Worm (Caenorhabditis elegans) whole organism, mixed stage, embryonic: ENCODE measurements around the gene cosa-1.

ENCODE experiments used
- ceh-39 ChIP-seq: fragments of 150-350 bp; optimal IDR thresholded peaks from 2 replicates; lab custom pipeline; 2014; ENCODE audit warnings: missing biosample characterization, missing genetic modification characterization
- ceh-43 ChIP-seq: fragments of 200-800 bp; sonication (Bioruptor generic); optimal IDR thresholded peaks from 2 replicates; lab custom pipeline; 2018; ENCODE audit warnings: mild to moderate bottlenecking, missing genetic modification characterization, moderate library complexity, missing compliant biosample characterization
- ceh-83 ChIP-seq: fragments of 200-800 bp; sonication (Bioruptor generic); optimal IDR thresholded peaks from 2 replicates; lab custom pipeline; 2018; ENCODE audit warnings: mild to moderate bottlenecking, missing genetic modification characterization, missing compliant biosample characterization
- ces-1 ChIP-seq: fragments of 150-350 bp; optimal IDR thresholded peaks from 2 replicates; lab custom pipeline; 2014; ENCODE audit warnings: missing biosample characterization, missing genetic modification reagents, missing genetic modification characterization
- cnd-1 ChIP-seq: fragments of 200-800 bp; sonication (Bioruptor generic); optimal IDR thresholded peaks from 2 replicates; lab custom pipeline; 2018; ENCODE audit warnings: mild to moderate bottlenecking, missing genetic modification characterization, missing compliant biosample characterization
- elt-3 ChIP-seq: fragments of 150-350 bp; optimal IDR thresholded peaks from 2 replicates; lab custom pipeline; 2014; ENCODE audit warnings: missing biosample characterization, missing genetic modification characterization
- flh-1 ChIP-seq: fragments of 200-800 bp; sonication (Bioruptor generic); optimal IDR thresholded peaks from 2 replicates; lab custom pipeline; 2018; ENCODE audit warnings: mild to moderate bottlenecking, missing genetic modification characterization, moderate library complexity, missing compliant biosample characterization
- ham-2 ChIP-seq: fragments of 200-800 bp; sonication (Bioruptor generic); optimal IDR thresholded peaks from 2 replicates; lab custom pipeline; 2018; ENCODE audit warnings: mild to moderate bottlenecking, missing genetic modification characterization, missing compliant biosample characterization
- lin-13 ChIP-seq: fragments of 150-350 bp; optimal IDR thresholded peaks from 2 replicates; lab custom pipeline; 2014; ENCODE audit warnings: missing biosample characterization, missing genetic modification characterization
- lsy-2 ChIP-seq: fragments of 150-350 bp; optimal IDR thresholded peaks from 2 replicates; lab custom pipeline; 2014; ENCODE audit warnings: missing biosample characterization, missing genetic modification characterization
- mep-1 ChIP-seq: fragments of 150-350 bp; optimal IDR thresholded peaks from 2 replicates; lab custom pipeline; 2017; ENCODE audit warnings: missing biosample characterization, missing genetic modification reagents, missing genetic modification characterization, inconsistent platforms
- mls-2 ChIP-seq: sonication (generic microtip); optimal IDR thresholded peaks from 2 replicates; lab custom pipeline; 2016; ENCODE audit warnings: mild to moderate bottlenecking, missing genetic modification characterization, moderate library complexity, missing compliant biosample characterization
- nhr-12 ChIP-seq: fragments of 150-350 bp; optimal IDR thresholded peaks from 2 replicates; lab custom pipeline; 2014; ENCODE audit warnings: missing biosample characterization, missing genetic modification characterization
- nhr-2 ChIP-seq: fragments of 150-350 bp; optimal IDR thresholded peaks from 2 replicates; lab custom pipeline; 2014; ENCODE audit warnings: missing biosample characterization, missing genetic modification characterization
- nhr-237 ChIP-seq: fragments of 150-350 bp; optimal IDR thresholded peaks from 2 replicates; lab custom pipeline; 2014; ENCODE audit warnings: missing biosample characterization, missing genetic modification characterization
- nhr-76 ChIP-seq: sonication (generic microtip); optimal IDR thresholded peaks from 2 replicates; lab custom pipeline; 2017; ENCODE audit warnings: missing biosample characterization, missing genetic modification characterization
- pha-4 ChIP-seq: fragments of 150-350 bp; optimal IDR thresholded peaks from 2 replicates; lab custom pipeline; 2018; ENCODE audit warnings: missing biosample characterization, missing genetic modification reagents, missing genetic modification characterization
- sem-2 ChIP-seq: fragments of 200-800 bp; sonication (Bioruptor generic); optimal IDR thresholded peaks from 2 replicates; lab custom pipeline; 2018; ENCODE audit warnings: mild to moderate bottlenecking, missing genetic modification characterization, missing compliant biosample characterization
- sptf-1 ChIP-seq: sonication (generic microtip); optimal IDR thresholded peaks from 2 replicates; lab custom pipeline; 2017; ENCODE audit warnings: mild to moderate bottlenecking, missing genetic modification characterization, moderate library complexity, missing compliant biosample characterization
- unc-120 ChIP-seq: sonication (generic microtip); optimal IDR thresholded peaks from 2 replicates; lab custom pipeline; 2017; ENCODE audit warnings: missing genetic modification characterization, missing compliant biosample characterization; ENCODE audit not compliant: poor library complexity, severe bottlenecking
- unc-39 ChIP-seq: fragments of 150-350 bp; optimal IDR thresholded peaks from 2 replicates; lab custom pipeline; 2014; ENCODE audit warnings: missing biosample characterization, missing genetic modification characterization
- zip-8 ChIP-seq: fragments of 150-350 bp; optimal IDR thresholded peaks from 2 replicates; lab custom pipeline; 2014; ENCODE audit warnings: missing biosample characterization, missing genetic modification characterization
- ztf-11 ChIP-seq: fragments of 150-350 bp; optimal IDR thresholded peaks from 2 replicates; lab custom pipeline; 2014; ENCODE audit warnings: missing biosample characterization, missing genetic modification characterization

cosa-1 gene

ce11 chrIII:2778655-2779054, 52.7 kb downstream of the cosa-1 start, which contains the start of gene laf-1:
laf-1 (minus strand) TSS chrIII:2779053.
- TF ChIP-seq lin-13 (no peak), nhr-237 (no peak), ceh-39 (tag; lab: Kevin White, UChicago) (no peak), unc-120 (no peak), unc-39 (no peak), ceh-43 (GFP tag; lab: Kevin White, UChicago) (no peak), sem-2 (GFP tag; lab: Kevin White, UChicago) (no peak), nhr-76 (tag; lab: Kevin White, UChicago) (no peak), lsy-2 (tag; lab: Kevin White, UChicago) (no peak), zip-8 (tag; lab: Kevin White, UChicago) (no peak), mep-1 (tag; lab: Kevin White, UChicago) (no peak), sptf-1 (tag; lab: Kevin White, UChicago) (no peak), mls-2 (tag; lab: Kevin White, UChicago) (no peak), flh-1 (GFP tag; lab: Kevin White, UChicago) (no peak), ham-2 (GFP tag; lab: Kevin White, UChicago) (no peak), nhr-12 (tag; lab: Kevin White, UChicago) (no peak)
- TF ChIP-seq, all 35 proteins: peak for 0

ce11 chrIII:2780283-2780682, 54.4 kb downstream of the cosa-1 start:
- no peak for TF ChIP-seq ceh-83
- TF ChIP-seq ces-1 (GFP tag; lab: Kevin White, UChicago), result peak; percentile 17

- TF ChIP-seq pha-4 (no peak), ztf-11 (tag; lab: Kevin White, UChicago) (no peak), ces-1 (GFP tag; lab: Kevin White, UChicago) (peak; percentile 79), zip-8 (tag; lab: Kevin White, UChicago) (no peak), nhr-237 (peak; percentile 21), cnd-1 (no peak), elt-3 (no peak), lsy-2 (tag; lab: Kevin White, UChicago) (peak; percentile 98), sem-2 (GFP tag; lab: Kevin White, UChicago) (no peak), nhr-2 (tag; lab: Kevin White, UChicago) (no peak)
- TF ChIP-seq, all 35 proteins: peak for 3
Measured at ce11 chrIII:2780793-2781192, 54.9 kb downstream of the cosa-1 start, which contains the start of gene Y71H2AM.6. Y71H2AM.6 (plus strand) TSS chrIII:2781056.
